Fruit fly (Drosophila melanogaster) Kc167 (cell line): ENCODE results near the gene Gbs-76A.

Experiments used
- Myc ChIP-seq: fragments of >200 bp; optimal IDR thresholded peaks from 2 replicates; lab custom pipeline; 2017; ENCODE audit warnings: missing external identifiers
- Sin3A ChIP-seq: fragments of >200 bp; optimal IDR thresholded peaks from 2 replicates; lab custom pipeline; 2018; ENCODE audit warnings: missing external identifiers
- h ChIP-seq: fragments of >200 bp; optimal IDR thresholded peaks from 3 replicates; lab custom pipeline; 2018; ENCODE audit warnings: missing external identifiers
- psq ChIP-seq: fragments of >200 bp; optimal IDR thresholded peaks from 2 replicates; lab custom pipeline; 2017; ENCODE audit warnings: missing external identifiers

- TF ChIP-seq h (lab: Kevin White, UChicago) (no peak), psq (lab: Kevin White, UChicago) (no peak), Sin3A (lab: Kevin White, UChicago) (no peak), Myc (lab: Kevin White, UChicago) (no peak)
Observed at dm6 chr3L:19268720-19269401, 23.7 kb downstream of the Gbs-76A start, which contains the start of the genes Aldh7A1 and CG14085.
